Worm (Caenorhabditis elegans) whole organism, L4 larva: ENCODE data around the gene gldi-10.

Experiments used
- ama-1 ChIP-seq: fragments of 150-350 bp; optimal IDR thresholded peaks from 2 replicates; lab custom pipeline; 2014; ENCODE audit warnings: inconsistent platforms, mixed read lengths
- ctbp-1 ChIP-seq: fragments of 200-800 bp; sonication (Bioruptor generic); IDR thresholded peaks from 2 replicates; pipeline ENCODE4 v1.3.6; 2022; ENCODE audit warnings: missing genetic modification reagents, missing genetic modification characterization, missing compliant biosample characterization
- egl-27 ChIP-seq: sonication (generic microtip); optimal IDR thresholded peaks from 3 replicates; lab custom pipeline; 2017; ENCODE audit warnings: missing biosample characterization, missing genetic modification reagents, missing genetic modification characterization
- pqm-1 ChIP-seq: sonication (generic microtip); optimal IDR thresholded peaks from 2 replicates; lab custom pipeline; 2017; ENCODE audit warnings: missing biosample characterization, missing genetic modification characterization
- unc-39 ChIP-seq: sonication (generic microtip); optimal IDR thresholded peaks from 2 replicates; lab custom pipeline; 2017; ENCODE audit warnings: missing biosample characterization, missing genetic modification characterization
- unc-62 ChIP-seq, 3 experiments: fragments of 150-350 bp in 1 of 3; sonication (generic microtip); optimal IDR thresholded peaks in 2 of 3; peaks in 1 of 3; 1 replicate in 1 of 3; 2 replicates in 2 of 3; lab custom pipeline; 2014 to 2017; ENCODE audit warnings: missing biosample characterization in 3 of 3, missing genetic modification characterization in 3 of 3, missing genetic modification reagents in 3 of 3, missing genotype in 1 of 3

ce11 chrIV:9082055-9082454 lies 17.0 kb upstream of the gldi-10 start, which contains the start of gene twk-8:
- no peak for TF ChIP-seq ama-1
- TF ChIP-seq unc-39 = no peak
- TF ChIP-seq egl-27 (tag; lab: Kevin White, UChicago) = no peak
- TF ChIP-seq unc-62 (GFP tag; optimal IDR thresholded peaks at IDR 0.05 in 1 of 2; lab: Kevin White, UChicago) = no peak
- TF ChIP-seq unc-62 (tag; optimal IDR thresholded peaks at IDR 0.05; lab: Kevin White, UChicago) = no peak
- TF ChIP-seq ctbp-1 = no peak
- TF ChIP-seq pqm-1 (tag; lab: Kevin White, UChicago) = no peak
